Fruit fly (Drosophila melanogaster) Kc167 (cell line): ENCODE data around the gene Wdr62.

ENCODE experiments used
- h ChIP-seq: fragments of >200 bp; optimal IDR thresholded peaks from 3 replicates; lab custom pipeline; 2018; ENCODE audit warnings: missing external identifiers
- psq ChIP-seq: fragments of >200 bp; optimal IDR thresholded peaks from 2 replicates; lab custom pipeline; 2017; ENCODE audit warnings: missing external identifiers
- ttk ChIP-seq: sonication (Bioruptor generic); optimal IDR thresholded peaks from 2 replicates; lab custom pipeline; 2017; ENCODE audit warnings: missing external identifiers

dm6 chr2L:1873609-1874096 lies 10.8 kb upstream of the Wdr62 start:
- no peak for TF ChIP-seq h (lab: Kevin White, UChicago)
- no peak for TF ChIP-seq psq (lab: Kevin White, UChicago)
- no peak for TF ChIP-seq ttk (lab: Kevin White, UChicago)
